Fruit fly (Drosophila melanogaster): ENCODE data around the gene CG14043.

DNA sequence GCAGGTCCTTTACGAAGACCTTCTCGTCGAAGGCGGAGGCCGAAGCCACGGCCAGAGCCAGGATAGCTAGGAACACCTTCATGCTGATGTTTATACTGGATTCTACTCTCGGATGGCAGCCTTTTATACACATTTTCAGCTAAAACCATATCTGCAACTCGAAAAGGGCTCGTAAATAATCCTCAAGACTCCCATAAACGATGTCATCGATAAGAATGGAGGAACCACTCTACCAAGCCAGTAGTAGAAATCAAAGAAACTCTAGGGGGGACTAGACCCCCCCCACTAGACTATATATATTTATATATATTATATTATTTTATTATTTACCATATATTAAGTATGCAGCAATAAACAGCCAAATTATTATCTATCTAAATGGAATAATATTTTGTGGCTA, 20.8 kb upstream of the CG14043 start, which contains the start of gene Jon25Biii:
- TF ChIP-seq insv (optimal IDR thresholded peaks at IDR 0.05) (no peak), ttk (optimal IDR thresholded peaks at IDR 0.05) (no peak), psq (optimal IDR thresholded peaks at IDR 0.05) (no peak), Myc (optimal IDR thresholded peaks at IDR 0.05) (no peak), h (optimal IDR thresholded peaks at IDR 0.05) (no peak)
